Fruit fly (Drosophila melanogaster) whole organism, wandering third instar larva: Measurements from ENCODE around the gene mu2.

Experiments
- CrebA ChIP-seq: fragments of 200-800 bp; sonication (Bioruptor generic); optimal IDR thresholded peaks from 2 replicates; lab custom pipeline; 2016; ENCODE audit warnings: missing biosample characterization, mild to moderate bottlenecking, missing genetic modification characterization, borderline replicate concordance
- Hnf4 ChIP-seq: fragments of 200-800 bp; sonication (Bioruptor generic); optimal IDR thresholded peaks from 2 replicates; lab custom pipeline; 2016; ENCODE audit warnings: missing biosample characterization, mild to moderate bottlenecking, missing genetic modification characterization
- Myc ChIP-seq: fragments of >200 bp; optimal IDR thresholded peaks from 2 replicates; lab custom pipeline; 2017
- OdsH ChIP-seq: fragments of 200-800 bp; sonication (Bioruptor generic); optimal IDR thresholded peaks from 2 replicates; lab custom pipeline; 2016; ENCODE audit warnings: missing biosample characterization, mild to moderate bottlenecking, missing genetic modification characterization
- fru ChIP-seq: fragments of 200-800 bp; sonication (Bioruptor generic); optimal IDR thresholded peaks from 3 replicates; lab custom pipeline; 2016; ENCODE audit warnings: missing biosample characterization, mild to moderate bottlenecking, missing genetic modification characterization
- h ChIP-seq: fragments of 200-800 bp; sonication (Bioruptor generic); optimal IDR thresholded peaks from 3 replicates; lab custom pipeline; 2016; ENCODE audit warnings: missing biosample characterization, mild to moderate bottlenecking, missing genetic modification characterization
- psq ChIP-seq: fragments of 200-800 bp; sonication (Bioruptor generic); optimal IDR thresholded peaks from 3 replicates; lab custom pipeline; 2017; ENCODE audit warnings: missing biosample characterization, mild to moderate bottlenecking, missing genetic modification characterization, moderate library complexity
- tai ChIP-seq: sonication (Bioruptor generic); optimal IDR thresholded peaks from 2 replicates; lab custom pipeline; 2016; ENCODE audit warnings: missing biosample characterization, missing genetic modification characterization

DNA sequence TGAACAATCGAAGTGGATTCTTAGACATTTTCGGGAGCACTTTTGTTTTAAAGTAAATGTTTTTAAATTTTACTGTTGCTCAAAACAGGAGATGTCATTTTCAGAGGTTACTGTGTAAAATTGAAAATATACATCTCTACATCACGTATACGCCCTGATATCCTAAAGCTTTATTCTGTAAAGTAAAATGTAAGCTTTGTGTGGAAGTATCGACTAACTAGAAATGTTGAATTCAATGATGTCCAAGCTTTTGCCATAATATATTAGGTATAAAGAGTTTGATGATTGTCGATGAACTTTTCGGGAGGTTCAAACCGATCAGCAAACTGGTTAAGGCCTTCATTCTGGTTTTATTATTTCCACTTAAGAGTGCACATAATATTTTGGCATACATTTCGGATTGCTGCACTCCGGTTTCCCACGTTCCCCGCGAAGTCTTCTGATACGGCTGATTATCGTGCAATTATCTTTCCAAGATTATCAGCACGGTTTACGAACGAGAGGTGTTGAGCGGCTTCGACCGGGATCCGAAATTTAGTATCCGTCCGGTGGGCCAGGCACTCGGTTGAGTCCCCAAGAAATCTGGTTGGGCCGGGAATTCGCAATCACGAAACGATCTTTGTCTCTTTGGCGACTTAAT, 23.9 kb upstream of the mu2 start, which contains the start of the genes CG11815 and acs:
- TF ChIP-seq OdsH (GFP tag; lab: Kevin White, UChicago) (no peak), Myc (peak; percentile 42), CrebA (GFP tag; lab: Kevin White, UChicago) (no peak), psq (GFP tag; lab: Kevin White, UChicago) (no peak), h (GFP tag; lab: Kevin White, UChicago) (peak; percentile 6), fru (GFP tag; lab: Kevin White, UChicago) (no peak), tai (GFP tag; lab: Kevin White, UChicago) (no peak), Hnf4 (GFP tag; lab: Kevin White, UChicago) (no peak)
